Worm (Caenorhabditis elegans): ENCODE data around the gene ubxn-6.

The ubxn-6 gene

DNA sequence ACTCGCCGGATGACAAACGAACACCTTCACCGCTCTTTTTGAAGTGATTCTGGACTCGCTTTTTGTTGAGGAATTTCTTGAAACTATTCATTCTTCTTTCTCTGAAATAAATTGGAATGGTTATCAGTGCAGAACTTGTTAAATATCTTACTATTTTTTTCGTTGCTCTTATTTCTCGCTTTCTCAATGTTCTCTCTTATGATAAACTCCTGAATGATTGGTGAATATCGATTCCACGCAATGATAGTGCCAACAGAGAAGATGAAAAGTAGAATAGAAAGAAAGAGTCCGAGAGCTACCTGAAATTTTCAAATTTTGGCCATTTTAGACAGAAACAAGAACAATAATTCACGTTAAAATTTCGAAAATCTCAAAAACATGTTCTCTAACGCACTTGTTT, at the start of gene ubxn-6:
Gene ubxn-6 (minus strand): TSS at position 101 of the 400 bp plus-strand sequence.
- TF ChIP-seq tbx-37 (GFP tag; conservative IDR thresholded peaks at IDR 0.05) (no peak), hnd-1 (tag; optimal IDR thresholded peaks at IDR 0.05) (no peak), F13C5.2 (tag; optimal IDR thresholded peaks at IDR 0.05) (no peak), B0310.2 (tag; optimal IDR thresholded peaks at IDR 0.05) (no peak), hmbx-1 (tag; optimal IDR thresholded peaks at IDR 0.05) (no peak), ama-1 (optimal IDR thresholded peaks at IDR 0.05) (no peak), ets-7 (tag; optimal IDR thresholded peaks at IDR 0.05) (no peak), ceh-13 (GFP tag; optimal IDR thresholded peaks at IDR 0.05) (no peak), pes-1 (GFP tag; IDR thresholded peaks at IDR 0.05) (no peak), flt-1 (GFP tag; IDR thresholded peaks at IDR 0.05) (no peak), tra-4 (tag; optimal IDR thresholded peaks at IDR 0.05) (no peak), hmg-4 (GFP tag; optimal IDR thresholded peaks at IDR 0.05) (no peak), scrt-1 (GFP tag; IDR thresholded peaks at IDR 0.05) (no peak), tbx-11 (GFP tag; IDR thresholded peaks at IDR 0.05) (no peak), aly-1 (tag; optimal IDR thresholded peaks at IDR 0.05) (no peak), sea-1 (GFP tag; conservative IDR thresholded peaks at IDR 0.05) (no peak), ceh-36 (tag; optimal IDR thresholded peaks at IDR 0.05) (no peak)

DNA sequence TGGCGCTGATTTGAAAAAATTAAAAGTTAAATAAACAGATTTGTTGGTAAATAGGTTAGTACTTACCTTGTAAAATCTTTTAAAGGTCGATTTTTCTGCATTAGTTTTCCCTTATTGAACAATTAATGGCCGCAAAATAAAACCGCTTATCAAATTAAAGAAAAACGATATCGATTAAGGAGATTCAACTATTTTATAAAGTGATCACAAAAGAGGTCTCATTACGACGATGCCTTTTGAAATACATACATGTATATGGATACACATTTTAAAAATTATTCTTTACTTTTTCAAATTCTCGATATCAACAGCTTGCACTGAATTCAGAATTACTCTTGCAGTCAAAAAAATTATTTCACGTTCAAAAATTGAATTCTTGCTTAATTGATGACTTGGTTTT, 49.3 kb upstream of the ubxn-6 start, which contains the start of gene Y17G9A.3:
Gene Y17G9A.3 (minus strand): TSS at position 101 of the 400 bp plus-strand sequence.
- TF ChIP-seq ceh-36 (tag; optimal IDR thresholded peaks at IDR 0.05) (no peak), aly-1 (tag; optimal IDR thresholded peaks at IDR 0.05) (no peak)

ce11 chrIV:4856195-4856594, 46.9 kb upstream of the ubxn-6 start, which contains the start of gene Y17G9A.2:
TSS of gene Y17G9A.2 (minus strand) at chrIV:4856295.
- TF ChIP-seq sea-1 (GFP tag; conservative IDR thresholded peaks at IDR 0.05) (no peak), flt-1 (GFP tag; IDR thresholded peaks at IDR 0.05) (no peak), ceh-36 (tag; optimal IDR thresholded peaks at IDR 0.05) (no peak), aly-1 (tag; optimal IDR thresholded peaks at IDR 0.05) (no peak), ceh-13 (GFP tag; optimal IDR thresholded peaks at IDR 0.05) (no peak), pes-1 (GFP tag; IDR thresholded peaks at IDR 0.05) (no peak), tbx-11 (GFP tag; IDR thresholded peaks at IDR 0.05) (no peak), tra-4 (tag; optimal IDR thresholded peaks at IDR 0.05) (no peak), B0310.2 (tag; optimal IDR thresholded peaks at IDR 0.05) (no peak), hmbx-1 (tag; optimal IDR thresholded peaks at IDR 0.05) (no peak), hmg-4 (GFP tag; optimal IDR thresholded peaks at IDR 0.05) (no peak), tbx-37 (GFP tag; conservative IDR thresholded peaks at IDR 0.05) (no peak), scrt-1 (GFP tag; IDR thresholded peaks at IDR 0.05) (no peak), F13C5.2 (tag; optimal IDR thresholded peaks at IDR 0.05) (no peak), hnd-1 (tag; optimal IDR thresholded peaks at IDR 0.05) (no peak), ama-1 (optimal IDR thresholded peaks at IDR 0.05) (no peak), ets-7 (tag; optimal IDR thresholded peaks at IDR 0.05) (no peak)

ce11 chrIV:4846793-4847192, 37.5 kb upstream of the ubxn-6 start, which contains the start of gene tat-2:
TSS of gene tat-2 (minus strand) at chrIV:4846893.
- TF ChIP-seq pes-1 (GFP tag; IDR thresholded peaks at IDR 0.05) (no peak), tbx-37 (GFP tag; conservative IDR thresholded peaks at IDR 0.05) (no peak), ceh-36 (tag; optimal IDR thresholded peaks at IDR 0.05) (no peak), ceh-13 (GFP tag; optimal IDR thresholded peaks at IDR 0.05) (no peak), B0310.2 (tag; optimal IDR thresholded peaks at IDR 0.05) (no peak), sea-1 (GFP tag; conservative IDR thresholded peaks at IDR 0.05) (no peak), tra-4 (tag; optimal IDR thresholded peaks at IDR 0.05) (no peak), flt-1 (GFP tag; IDR thresholded peaks at IDR 0.05) (no peak), tbx-11 (GFP tag; IDR thresholded peaks at IDR 0.05) (no peak), aly-1 (tag; optimal IDR thresholded peaks at IDR 0.05) (no peak), hmg-4 (GFP tag; optimal IDR thresholded peaks at IDR 0.05) (no peak), ama-1 (optimal IDR thresholded peaks at IDR 0.05) (no peak), hmbx-1 (tag; optimal IDR thresholded peaks at IDR 0.05) (no peak), ets-7 (tag; optimal IDR thresholded peaks at IDR 0.05) (no peak), scrt-1 (GFP tag; IDR thresholded peaks at IDR 0.05) (no peak), F13C5.2 (tag; optimal IDR thresholded peaks at IDR 0.05) (no peak), hnd-1 (tag; optimal IDR thresholded peaks at IDR 0.05) (no peak)

DNA sequence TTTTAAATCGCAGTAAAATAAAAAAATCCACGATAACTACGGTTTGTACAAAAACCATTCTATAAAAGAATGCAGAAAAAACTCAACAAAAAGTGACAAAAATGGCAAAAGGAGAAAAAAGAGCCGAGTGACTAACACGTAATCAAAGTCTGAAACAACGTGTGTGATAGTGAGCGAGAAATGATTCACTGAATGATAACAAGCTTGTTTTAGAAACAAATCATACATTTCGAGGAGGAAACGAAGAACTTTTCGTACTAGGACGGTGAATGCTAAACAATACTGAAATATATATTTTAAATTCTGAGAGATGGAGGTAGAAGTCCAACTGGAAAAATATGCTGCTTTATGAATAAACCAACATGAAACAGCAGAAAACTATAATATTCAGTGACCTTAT, 32.7 kb upstream of the ubxn-6 start:
- TF ChIP-seq tbx-11 (GFP tag; IDR thresholded peaks at IDR 0.05) (no peak), ama-1 (optimal IDR thresholded peaks at IDR 0.05) (no peak), B0310.2 (tag; optimal IDR thresholded peaks at IDR 0.05) (no peak), sea-1 (GFP tag; conservative IDR thresholded peaks at IDR 0.05) (no peak), hnd-1 (tag; optimal IDR thresholded peaks at IDR 0.05) (no peak), aly-1 (tag; optimal IDR thresholded peaks at IDR 0.05) (no peak), hmbx-1 (tag; optimal IDR thresholded peaks at IDR 0.05) (no peak), tbx-37 (GFP tag; conservative IDR thresholded peaks at IDR 0.05) (no peak), pes-1 (GFP tag; IDR thresholded peaks at IDR 0.05) (no peak), hmg-4 (GFP tag; optimal IDR thresholded peaks at IDR 0.05) (no peak), flt-1 (GFP tag; IDR thresholded peaks at IDR 0.05) (no peak), tra-4 (tag; optimal IDR thresholded peaks at IDR 0.05) (no peak), F13C5.2 (tag; optimal IDR thresholded peaks at IDR 0.05) (no peak), scrt-1 (GFP tag; IDR thresholded peaks at IDR 0.05) (no peak), ets-7 (tag; optimal IDR thresholded peaks at IDR 0.05) (no peak), ceh-36 (tag; optimal IDR thresholded peaks at IDR 0.05) (no peak), ceh-13 (GFP tag; optimal IDR thresholded peaks at IDR 0.05) (no peak)

- TF ChIP-seq hmg-4 (GFP tag; optimal IDR thresholded peaks at IDR 0.05), result no peak
- no peak for TF ChIP-seq flt-1 (GFP tag; IDR thresholded peaks at IDR 0.05)
These were observed 20.3 kb upstream of the ubxn-6 start for ce11 chrIV:4829641-4830040.

DNA sequence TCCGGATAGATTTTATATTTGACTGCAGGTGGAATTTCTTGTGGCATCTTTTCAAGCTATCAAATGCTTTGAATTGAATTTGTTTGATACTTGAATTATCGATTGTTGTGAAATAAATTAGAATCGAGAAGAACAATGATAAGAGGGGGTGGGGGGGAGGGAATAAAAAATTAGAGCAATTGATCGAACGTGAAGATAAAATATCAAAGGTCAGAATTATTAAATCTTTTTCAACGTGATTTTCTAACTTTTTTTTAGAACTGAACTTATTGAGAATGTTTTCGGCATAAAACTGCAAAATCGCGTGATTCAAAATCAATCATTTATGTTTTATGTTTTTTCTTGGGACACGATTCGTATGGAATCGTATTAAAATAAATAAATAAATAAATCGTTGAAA, 17.9 kb upstream of the ubxn-6 start, which contains the start of gene mpz-4:
Gene mpz-4 (minus strand): TSS at position 101 of the 400 bp plus-strand sequence.
- no peak for TF ChIP-seq scrt-1 (GFP tag; IDR thresholded peaks at IDR 0.05)
- TF ChIP-seq pes-1 (GFP tag; IDR thresholded peaks at IDR 0.05), result no peak
- no peak for TF ChIP-seq tra-4 (tag; optimal IDR thresholded peaks at IDR 0.05)

DNA sequence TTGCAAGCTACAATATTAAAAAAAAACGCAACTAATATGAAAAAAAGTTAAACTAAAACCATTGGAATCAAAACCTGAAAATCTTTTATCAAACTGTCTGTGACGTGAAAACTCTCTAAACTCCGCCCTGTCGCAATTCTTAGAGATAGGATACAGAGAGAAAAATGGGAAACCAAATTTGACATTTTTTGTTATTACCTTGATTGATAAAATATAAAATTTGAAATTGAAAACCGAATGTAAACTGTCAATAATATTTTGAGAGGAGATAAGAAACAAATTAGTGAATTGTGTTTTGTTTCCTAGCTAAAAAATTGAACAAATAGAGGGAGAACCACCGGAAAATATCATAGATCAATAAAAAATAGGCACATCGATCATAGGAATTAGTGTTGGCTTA, 12.5 kb upstream of the ubxn-6 start:
- TF ChIP-seq ets-7 (tag; optimal IDR thresholded peaks at IDR 0.05), result no peak
- TF ChIP-seq scrt-1 (GFP tag; IDR thresholded peaks at IDR 0.05), result no peak
- no peak for TF ChIP-seq aly-1 (tag; optimal IDR thresholded peaks at IDR 0.05)
- no peak for TF ChIP-seq pes-1 (GFP tag; IDR thresholded peaks at IDR 0.05)
- TF ChIP-seq ceh-36 (tag; optimal IDR thresholded peaks at IDR 0.05), result no peak
- TF ChIP-seq flt-1 (GFP tag; IDR thresholded peaks at IDR 0.05), result no peak
- no peak for TF ChIP-seq sea-1 (GFP tag; conservative IDR thresholded peaks at IDR 0.05)
